Fruit fly (Drosophila melanogaster) Kc167 (cell line): ENCODE data around the gene CG13716.

ENCODE experiments used
- Myc ChIP-seq: fragments of >200 bp; optimal IDR thresholded peaks from 2 replicates; lab custom pipeline; 2017; ENCODE audit warnings: missing external identifiers
- Sin3A ChIP-seq: fragments of >200 bp; optimal IDR thresholded peaks from 2 replicates; lab custom pipeline; 2018; ENCODE audit warnings: missing external identifiers
- h ChIP-seq: fragments of >200 bp; optimal IDR thresholded peaks from 3 replicates; lab custom pipeline; 2018; ENCODE audit warnings: missing external identifiers
- insv ChIP-seq: fragments of >200 bp; optimal IDR thresholded peaks from 3 replicates; lab custom pipeline; 2018; ENCODE audit warnings: missing external identifiers
- psq ChIP-seq: fragments of >200 bp; optimal IDR thresholded peaks from 2 replicates; lab custom pipeline; 2017; ENCODE audit warnings: missing external identifiers
- ttk ChIP-seq: sonication (Bioruptor generic); optimal IDR thresholded peaks from 2 replicates; lab custom pipeline; 2017; ENCODE audit warnings: missing external identifiers

CG13716 gene

dm6 chr3L:4634689-4635088 lies at the start of gene CG13716:
Gene CG13716 (minus strand): TSS chr3L:4634789.
- TF ChIP-seq insv (lab: Kevin White, UChicago) (no peak), ttk (lab: Kevin White, UChicago) (no peak), Myc (lab: Kevin White, UChicago) (no peak), h (no peak), psq (lab: Kevin White, UChicago) (no peak), Sin3A (lab: Kevin White, UChicago) (no peak)

dm6 chr3L:4679063-4679462 lies 44.5 kb upstream of the CG13716 start:
- TF ChIP-seq ttk (lab: Kevin White, UChicago) (no peak), h (no peak), psq (lab: Kevin White, UChicago) (no peak), insv (lab: Kevin White, UChicago) (no peak), Sin3A (lab: Kevin White, UChicago) (no peak), Myc (lab: Kevin White, UChicago) (no peak)

dm6 chr3L:4677532-4677931 lies 42.9 kb upstream of the CG13716 start, which contains the start of gene CG34266:
Gene CG34266 (plus strand): TSS chr3L:4677832.
- TF ChIP-seq Myc (lab: Kevin White, UChicago) (no peak), psq (lab: Kevin White, UChicago) (no peak), Sin3A (lab: Kevin White, UChicago) (no peak), insv (lab: Kevin White, UChicago) (no peak), ttk (lab: Kevin White, UChicago) (no peak), h (no peak)

DNA sequence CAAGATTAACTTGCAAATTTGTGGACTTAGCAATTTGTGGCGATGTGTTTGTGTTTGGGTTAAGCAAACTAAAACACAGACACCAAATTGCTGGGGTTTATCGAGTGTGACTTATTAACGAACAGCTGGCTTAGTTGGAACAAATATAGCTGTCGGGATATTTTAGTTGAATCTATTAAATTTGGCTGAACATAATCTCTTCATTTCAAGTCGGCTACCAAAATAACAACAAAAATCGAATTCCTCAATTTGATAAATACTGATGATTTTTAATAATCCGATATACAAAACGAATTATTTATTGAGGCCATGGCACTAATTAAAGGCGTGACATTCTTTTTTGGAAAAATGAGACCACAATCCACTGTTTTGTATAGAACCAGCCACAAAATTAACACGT lies 32.7 kb upstream of the CG13716 start, which contains the start of gene CG32236:
CG32236 (minus strand) TSS at position 101 of the 400 bp plus-strand sequence.
- no peak for TF ChIP-seq Sin3A (lab: Kevin White, UChicago)
- no peak for TF ChIP-seq psq (lab: Kevin White, UChicago)
- no peak for TF ChIP-seq Myc (lab: Kevin White, UChicago)
- no peak for TF ChIP-seq insv (lab: Kevin White, UChicago)
- TF ChIP-seq ttk (lab: Kevin White, UChicago): no peak
- TF ChIP-seq h: no peak

dm6 chr3L:4647976-4648375 lies 13.4 kb upstream of the CG13716 start, which contains the start of gene TTLL1B:
Gene TTLL1B (plus strand): TSS chr3L:4648276.
- no peak for TF ChIP-seq ttk (lab: Kevin White, UChicago)
- no peak for TF ChIP-seq h
- no peak for TF ChIP-seq Sin3A (lab: Kevin White, UChicago)
- TF ChIP-seq insv (lab: Kevin White, UChicago): no peak
- no peak for TF ChIP-seq psq (lab: Kevin White, UChicago)
- TF ChIP-seq Myc (lab: Kevin White, UChicago): no peak

dm6 chr3L:4627012-4627411 lies 7.6 kb downstream of the CG13716 start:
- no peak for TF ChIP-seq Myc (lab: Kevin White, UChicago)
- TF ChIP-seq psq (lab: Kevin White, UChicago): no peak
- no peak for TF ChIP-seq insv (lab: Kevin White, UChicago)
- TF ChIP-seq h: no peak
- TF ChIP-seq ttk (lab: Kevin White, UChicago): no peak
- no peak for TF ChIP-seq Sin3A (lab: Kevin White, UChicago)

DNA sequence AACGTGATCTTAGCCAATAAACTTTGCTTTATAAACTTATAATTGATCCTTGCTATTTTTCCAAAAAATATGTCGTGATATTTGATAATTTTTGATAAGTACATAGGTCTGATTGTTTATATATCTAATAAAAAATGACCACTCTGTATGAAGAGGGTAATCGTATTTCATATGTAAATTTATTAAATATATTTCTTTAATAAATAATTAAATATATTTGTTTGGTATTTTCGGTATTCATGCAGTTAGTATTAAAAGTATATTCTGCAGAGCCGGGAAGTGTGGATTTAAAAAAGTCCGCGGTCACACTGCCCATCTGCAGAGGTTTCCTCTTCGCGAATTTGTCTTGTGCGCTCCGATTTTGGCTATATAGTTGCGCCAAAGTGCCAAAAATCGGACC lies 8.2 kb downstream of the CG13716 start, which contains the start of gene HDAC1:
HDAC1 (plus strand) TSS at position 301 of the 400 bp plus-strand sequence.
- no peak for TF ChIP-seq psq (lab: Kevin White, UChicago)
- TF ChIP-seq h: no peak
- TF ChIP-seq Myc (lab: Kevin White, UChicago): no peak
- TF ChIP-seq ttk (lab: Kevin White, UChicago): no peak
- TF ChIP-seq Sin3A (lab: Kevin White, UChicago): no peak
- TF ChIP-seq insv (lab: Kevin White, UChicago): no peak

DNA sequence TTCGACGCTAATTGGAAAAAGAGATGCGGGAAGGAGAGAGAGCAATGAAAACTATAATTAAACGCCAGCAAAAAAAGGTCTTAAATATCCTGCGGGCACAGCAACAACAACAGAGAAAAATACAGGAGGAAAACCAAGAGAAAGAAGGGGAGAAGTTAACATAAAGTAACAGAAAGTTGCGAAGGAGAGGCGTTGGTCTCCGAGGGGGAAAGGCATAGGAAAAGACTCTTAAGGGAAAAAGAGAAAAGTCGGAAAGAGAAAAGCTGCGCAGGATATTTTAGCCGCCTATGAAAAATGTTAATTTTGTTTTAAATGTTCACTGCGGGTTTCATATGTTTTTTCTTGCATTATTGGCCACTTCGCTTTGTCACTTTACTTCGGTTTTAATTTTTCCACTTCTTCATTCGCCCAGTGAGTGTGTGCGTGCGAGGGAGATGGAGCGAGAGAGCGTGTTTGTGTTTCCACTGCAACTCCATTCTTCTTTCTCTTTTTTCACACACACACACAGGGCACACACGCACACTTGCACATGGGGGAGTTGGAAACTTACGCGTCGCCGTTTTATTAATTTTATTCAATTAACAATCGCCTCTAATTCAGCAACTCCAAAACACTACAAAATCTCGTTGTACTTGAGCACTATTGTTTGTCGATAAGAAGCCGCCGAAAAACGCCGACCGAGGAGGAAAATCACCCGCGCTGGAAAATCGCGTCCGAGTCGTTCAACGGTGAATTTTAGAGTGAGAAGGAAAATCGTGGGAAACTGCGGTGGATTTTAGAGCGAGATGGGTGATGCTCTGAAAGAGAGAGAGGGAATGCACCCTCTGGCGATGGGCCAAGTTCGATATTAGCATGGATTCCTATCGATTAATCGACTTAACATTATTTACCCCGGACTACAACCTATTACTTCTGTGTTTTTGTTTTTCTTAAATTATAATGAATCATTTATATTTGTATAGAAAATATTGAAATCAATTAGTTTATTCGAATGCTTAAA lies 8.9 kb downstream of the CG13716 start, which contains the start of gene Src64B:
Src64B (minus strand) TSS at position 810 of the 1,000 bp plus-strand sequence.
- TF ChIP-seq psq (lab: Kevin White, UChicago) (no peak), h (no peak), ttk (lab: Kevin White, UChicago) (no peak), Sin3A (lab: Kevin White, UChicago) (no peak), insv (lab: Kevin White, UChicago) (no peak), Myc (lab: Kevin White, UChicago) (no peak)

- no peak for TF ChIP-seq ttk (lab: Kevin White, UChicago)
- TF ChIP-seq Sin3A (lab: Kevin White, UChicago): no peak
- TF ChIP-seq psq (lab: Kevin White, UChicago): no peak
- no peak for TF ChIP-seq Myc (lab: Kevin White, UChicago)
- TF ChIP-seq h: no peak
- no peak for TF ChIP-seq insv (lab: Kevin White, UChicago)
Observed at dm6 chr3L:4624371-4625154, 10.0 kb downstream of the CG13716 start.

dm6 chr3L:4623870-4624269 lies 10.7 kb downstream of the CG13716 start:
- TF ChIP-seq insv (lab: Kevin White, UChicago) (no peak), psq (lab: Kevin White, UChicago) (no peak), Sin3A (lab: Kevin White, UChicago) (no peak), h (no peak), Myc (lab: Kevin White, UChicago) (no peak), ttk (lab: Kevin White, UChicago) (no peak)
